Worm (Caenorhabditis elegans) whole organism, mixed stage, embryonic: ENCODE data around the gene C35B1.5.

ENCODE experiments used
- elt-1 ChIP-seq: sonication (generic microtip); optimal IDR thresholded peaks from 2 replicates; lab custom pipeline; 2017; ENCODE audit warnings: missing genetic modification characterization, mild to moderate bottlenecking, missing compliant biosample characterization, antibody characterized with exemption, moderate library complexity, borderline replicate concordance; ENCODE audit not compliant: insufficient read depth
- elt-3 ChIP-seq: fragments of 150-350 bp; optimal IDR thresholded peaks from 2 replicates; lab custom pipeline; 2014; ENCODE audit warnings: missing biosample characterization, missing genetic modification characterization
- mab-5 ChIP-seq: fragments of 150-350 bp; optimal IDR thresholded peaks from 2 replicates; lab custom pipeline; 2014; ENCODE audit warnings: missing biosample characterization, missing genetic modification characterization
- nhr-28 ChIP-seq: fragments of 150-350 bp; optimal IDR thresholded peaks from 2 replicates; lab custom pipeline; 2014; ENCODE audit warnings: missing biosample characterization, missing genetic modification characterization
- pha-4 ChIP-seq: fragments of 150-350 bp; optimal IDR thresholded peaks from 2 replicates; lab custom pipeline; 2018; ENCODE audit warnings: missing biosample characterization, missing genetic modification reagents, missing genetic modification characterization
- sem-2 ChIP-seq: fragments of 200-800 bp; sonication (Bioruptor generic); optimal IDR thresholded peaks from 2 replicates; lab custom pipeline; 2018; ENCODE audit warnings: mild to moderate bottlenecking, missing genetic modification characterization, missing compliant biosample characterization
- unc-39 ChIP-seq: fragments of 150-350 bp; optimal IDR thresholded peaks from 2 replicates; lab custom pipeline; 2014; ENCODE audit warnings: missing biosample characterization, missing genetic modification characterization
- ztf-11 ChIP-seq: fragments of 150-350 bp; optimal IDR thresholded peaks from 2 replicates; lab custom pipeline; 2014; ENCODE audit warnings: missing biosample characterization, missing genetic modification characterization

DNA sequence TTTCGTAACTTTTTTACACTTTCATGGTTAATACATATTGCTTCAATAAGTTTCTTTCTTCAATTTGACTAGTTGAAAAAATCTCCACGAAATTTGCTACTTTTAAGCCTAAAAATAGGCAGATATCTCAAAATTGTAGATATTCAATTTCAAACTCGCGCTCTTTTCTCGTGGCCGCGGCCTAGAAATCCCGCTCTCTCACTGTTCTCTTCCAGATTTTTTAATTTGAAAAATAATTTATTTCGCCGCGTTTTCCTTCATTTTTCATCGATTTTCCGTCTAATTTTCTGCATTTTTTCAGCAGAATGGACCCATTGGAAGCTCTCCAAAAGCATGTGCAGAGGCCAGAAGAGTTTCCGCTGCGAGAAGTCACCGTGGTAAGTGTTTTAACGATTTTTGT lies 41.7 kb downstream of the C35B1.5 start, which contains the start of gene cdc-73:
- TF ChIP-seq elt-3 (tag; lab: Kevin White, UChicago), result no peak
- TF ChIP-seq ztf-11 (tag; lab: Kevin White, UChicago), result no peak
- TF ChIP-seq pha-4 (tag; lab: Kevin White, UChicago), result no peak
- TF ChIP-seq mab-5 (tag; lab: Kevin White, UChicago), result no peak
- TF ChIP-seq sem-2 (GFP tag; lab: Kevin White, UChicago), result no peak
- no peak for TF ChIP-seq elt-1 (tag; lab: Kevin White, UChicago)
- TF ChIP-seq nhr-28 (tag; lab: Kevin White, UChicago), result no peak
- TF ChIP-seq unc-39 (tag; lab: Kevin White, UChicago), result no peak
